Fruit fly (Drosophila melanogaster) S2 (cell line): ENCODE results near the gene CG33700.

Experiments
- CG8478 ChIP-seq: fragments of >200 bp; optimal IDR thresholded peaks from 2 replicates; lab custom pipeline; 2018
- CTCF ChIP-seq, 2 experiments: fragments of >200 bp; optimal IDR thresholded peaks; 2 replicates each; lab custom pipeline; 2018

dm6 chr3L:9467267-9467666 is 58.1 kb downstream of the CG33700 start:
- TF ChIP-seq CTCF (optimal IDR thresholded peaks at IDR 0.05; lab: Kevin White, UChicago) (no peak), CG8478 (lab: Kevin White, UChicago) (no peak)
